Worm (Caenorhabditis elegans): ENCODE data around the gene T24E12.12.

- TF ChIP-seq nhr-237 (tag; optimal IDR thresholded peaks at IDR 0.05), result no peak
- TF ChIP-seq fkh-10 (GFP tag; optimal IDR thresholded peaks at IDR 0.05), result no peak
- no peak for TF ChIP-seq elt-1 (tag; optimal IDR thresholded peaks at IDR 0.05)
- TF ChIP-seq nhr-11 (tag; optimal IDR thresholded peaks at IDR 0.05), result no peak
- no peak for TF ChIP-seq pha-4 (tag; optimal IDR thresholded peaks at IDR 0.05)
Measured at ce11 chrII:3741584-3741983, 17.5 kb upstream of the T24E12.12 start, which contains the start of gene F12E12.1.
